Worm (Caenorhabditis elegans) whole organism, L1 larva: ENCODE data around the gene B0478.3.

Experiments used
- C16A3.4 ChIP-seq: fragments of 150-350 bp; optimal IDR thresholded peaks from 2 replicates; lab custom pipeline; 2014; ENCODE audit warnings: missing biosample characterization, missing genetic modification characterization
- C34B4.2 ChIP-seq: sonication (generic microtip); optimal IDR thresholded peaks from 2 replicates; lab custom pipeline; 2017; ENCODE audit warnings: mild to moderate bottlenecking, missing genetic modification characterization, missing compliant biosample characterization
- F16B12.6 ChIP-seq: fragments of 150-350 bp; optimal IDR thresholded peaks from 2 replicates; lab custom pipeline; 2014; ENCODE audit warnings: missing biosample characterization, missing genetic modification characterization
- aly-2 ChIP-seq: fragments of 150-350 bp; optimal IDR thresholded peaks from 2 replicates; lab custom pipeline; 2014; ENCODE audit warnings: missing biosample characterization, missing genetic modification characterization
- ama-1 ChIP-seq: fragments of 150-350 bp; optimal IDR thresholded peaks from 2 replicates; lab custom pipeline; 2014
- blmp-1 ChIP-seq: fragments of 150-350 bp; optimal IDR thresholded peaks from 2 replicates; lab custom pipeline; 2014; ENCODE audit warnings: missing biosample characterization, missing genetic modification characterization
- ceh-63 ChIP-seq: fragments of 200-800 bp; sonication (Bioruptor generic); optimal IDR thresholded peaks from 2 replicates; lab custom pipeline; 2018; ENCODE audit warnings: mild to moderate bottlenecking, missing genetic modification characterization, missing compliant biosample characterization
- ceh-8 ChIP-seq: fragments of 200-800 bp; sonication (Bioruptor generic); optimal IDR thresholded peaks from 2 replicates; lab custom pipeline; 2018; ENCODE audit warnings: mild to moderate bottlenecking, missing genetic modification characterization, moderate library complexity, missing compliant biosample characterization
- ceh-82 ChIP-seq, 3 experiments: fragments of 150-350 bp in 1 of 3; sonication (generic microtip) in 2 of 3; optimal IDR thresholded peaks; 2 replicates each; lab custom pipeline; 2014 to 2017; ENCODE audit warnings: missing biosample characterization in 3 of 3, missing genetic modification characterization in 3 of 3
- ceh-88 ChIP-seq: fragments of 200-800 bp; sonication (Bioruptor generic); IDR thresholded peaks from 2 replicates; pipeline ENCODE4 v1.3.6; 2022; ENCODE audit warnings: missing genetic modification characterization, missing compliant biosample characterization
- ces-1 ChIP-seq: fragments of 150-350 bp; optimal IDR thresholded peaks from 2 replicates; lab custom pipeline; 2014; ENCODE audit warnings: missing biosample characterization, missing genetic modification reagents, missing genetic modification characterization
- dsc-1 ChIP-seq: sonication (generic microtip); optimal IDR thresholded peaks from 2 replicates; lab custom pipeline; 2016; ENCODE audit warnings: mild to moderate bottlenecking, missing genetic modification characterization, missing compliant biosample characterization
- efl-3 ChIP-seq: fragments of 200-800 bp; sonication (Bioruptor generic); optimal IDR thresholded peaks from 2 replicates; lab custom pipeline; 2018; ENCODE audit warnings: mild to moderate bottlenecking, missing genetic modification characterization, missing compliant biosample characterization
- egl-13 ChIP-seq: sonication (generic microtip); optimal IDR thresholded peaks from 2 replicates; lab custom pipeline; 2016; ENCODE audit warnings: missing genotype, missing genetic modification reagents, missing genetic modification characterization, missing compliant biosample characterization
- elt-2 ChIP-seq: sonication (generic microtip); optimal IDR thresholded peaks from 2 replicates; lab custom pipeline; 2016; ENCODE audit warnings: missing genetic modification characterization, mild to moderate bottlenecking, inconsistent platforms, missing compliant biosample characterization, missing genetic modification reagents
- fkh-10 ChIP-seq: sonication (generic microtip); optimal IDR thresholded peaks from 2 replicates; lab custom pipeline; 2017; ENCODE audit warnings: missing biosample characterization, missing genetic modification reagents, missing genetic modification characterization
- fkh-4 ChIP-seq: sonication (generic microtip); optimal IDR thresholded peaks from 2 replicates; lab custom pipeline; 2016; ENCODE audit warnings: missing compliant biosample characterization, missing genetic modification characterization, borderline replicate concordance
- fkh-8 ChIP-seq: sonication (generic microtip); optimal IDR thresholded peaks from 2 replicates; lab custom pipeline; 2016; ENCODE audit warnings: mild to moderate bottlenecking, missing genetic modification characterization, missing compliant biosample characterization
- irx-1 ChIP-seq: sonication (generic microtip); optimal IDR thresholded peaks from 2 replicates; lab custom pipeline; 2016; ENCODE audit warnings: missing genetic modification characterization, missing compliant biosample characterization
- jun-1 ChIP-seq: fragments of 150-350 bp; optimal IDR thresholded peaks from 2 replicates; lab custom pipeline; 2014; ENCODE audit warnings: missing biosample characterization, missing genetic modification reagents, missing genetic modification characterization
- lin-13 ChIP-seq: fragments of 150-350 bp; optimal IDR thresholded peaks from 2 replicates; lab custom pipeline; 2014; ENCODE audit warnings: missing biosample characterization, missing genetic modification reagents, missing genetic modification characterization
- lin-14 ChIP-seq: fragments of 200-800 bp; sonication (Bioruptor generic); optimal IDR thresholded peaks from 2 replicates; lab custom pipeline; 2018; ENCODE audit warnings: mild to moderate bottlenecking, missing genetic modification characterization, moderate library complexity, missing compliant biosample characterization
- lin-35 ChIP-seq, 2 experiments: fragments of 150-350 bp; optimal IDR thresholded peaks; 2 replicates each; lab custom pipeline; 2014; ENCODE audit warnings: missing biosample characterization in 2 of 2, missing genetic modification characterization in 2 of 2, missing genetic modification reagents in 2 of 2
- lir-3 ChIP-seq: sonication (generic microtip); optimal IDR thresholded peaks from 2 replicates; lab custom pipeline; 2016; ENCODE audit warnings: mild to moderate bottlenecking, missing genetic modification characterization, moderate library complexity, missing compliant biosample characterization; ENCODE audit not compliant: poor library complexity
- lsy-2 ChIP-seq, 2 experiments: fragments of 150-350 bp; optimal IDR thresholded peaks; 2 replicates each; lab custom pipeline; 2014; ENCODE audit warnings: missing biosample characterization in 2 of 2, missing genetic modification characterization in 2 of 2
- mab-9 ChIP-seq: fragments of 200-800 bp; sonication (Bioruptor generic); IDR thresholded peaks from 2 replicates; pipeline ENCODE4 v1.3.6; 2022; ENCODE audit warnings: missing genetic modification reagents, missing genetic modification characterization, missing compliant biosample characterization
- mdl-1 ChIP-seq, 2 experiments: fragments of 150-350 bp; optimal IDR thresholded peaks; 2 replicates each; lab custom pipeline; 2014 to 2017; ENCODE audit warnings: missing biosample characterization in 2 of 2, missing genetic modification characterization in 2 of 2, inconsistent platforms in 1 of 2
- mep-1 ChIP-seq: fragments of 150-350 bp; optimal IDR thresholded peaks from 2 replicates; lab custom pipeline; 2014; ENCODE audit warnings: missing biosample characterization, missing genetic modification characterization
- nhr-12 ChIP-seq: sonication (generic microtip); optimal IDR thresholded peaks from 2 replicates; lab custom pipeline; 2017; ENCODE audit warnings: missing biosample characterization, missing genetic modification characterization
- nhr-47 ChIP-seq: sonication (generic microtip); optimal IDR thresholded peaks from 2 replicates; lab custom pipeline; 2016; ENCODE audit warnings: mild to moderate bottlenecking, missing genetic modification characterization, moderate library complexity, missing compliant biosample characterization
- nhr-71 ChIP-seq: sonication (generic microtip); optimal IDR thresholded peaks from 2 replicates; lab custom pipeline; 2016; ENCODE audit warnings: mild to moderate bottlenecking, missing genetic modification characterization, moderate library complexity, missing compliant biosample characterization
- nhr-77 ChIP-seq: fragments of 150-350 bp; optimal IDR thresholded peaks from 2 replicates; lab custom pipeline; 2014; ENCODE audit warnings: missing biosample characterization, missing genetic modification characterization
- nhr-84 ChIP-seq: sonication (generic microtip); optimal IDR thresholded peaks from 2 replicates; lab custom pipeline; 2017; ENCODE audit warnings: missing biosample characterization, missing genetic modification characterization
- skn-1 ChIP-seq: fragments of 150-350 bp; optimal IDR thresholded peaks from 2 replicates; lab custom pipeline; 2014; ENCODE audit warnings: missing biosample characterization, missing genetic modification characterization
- snu-23 ChIP-seq: sonication (generic microtip); optimal IDR thresholded peaks from 2 replicates; lab custom pipeline; 2016; ENCODE audit warnings: missing genetic modification characterization, missing compliant biosample characterization
- swsn-7 ChIP-seq: sonication (generic microtip); optimal IDR thresholded peaks from 2 replicates; lab custom pipeline; 2016; ENCODE audit warnings: missing genetic modification characterization, missing compliant biosample characterization
- tbx-2 ChIP-seq: sonication (generic microtip); optimal IDR thresholded peaks from 2 replicates; lab custom pipeline; 2016; ENCODE audit warnings: missing genetic modification characterization, missing compliant biosample characterization
- unc-30 ChIP-seq: sonication (generic microtip); optimal IDR thresholded peaks from 2 replicates; lab custom pipeline; 2017; ENCODE audit warnings: missing biosample characterization, missing genetic modification characterization
- unc-86 ChIP-seq: sonication (generic microtip); optimal IDR thresholded peaks from 2 replicates; lab custom pipeline; 2016; ENCODE audit warnings: missing genetic modification characterization, missing compliant biosample characterization
- vab-15 ChIP-seq: sonication (generic microtip); optimal IDR thresholded peaks from 2 replicates; lab custom pipeline; 2017; ENCODE audit warnings: missing genotype, mild to moderate bottlenecking, missing genetic modification characterization, missing compliant biosample characterization
- zag-1 ChIP-seq: fragments of 150-350 bp; optimal IDR thresholded peaks from 2 replicates; lab custom pipeline; 2014; ENCODE audit warnings: missing biosample characterization, missing genetic modification characterization
- zip-4 ChIP-seq: fragments of 200-800 bp; sonication (Bioruptor generic); optimal IDR thresholded peaks from 2 replicates; lab custom pipeline; 2018; ENCODE audit warnings: mild to moderate bottlenecking, missing genetic modification characterization, moderate library complexity, missing compliant biosample characterization
- ztf-11 ChIP-seq, 2 experiments: sonication (generic microtip); optimal IDR thresholded peaks; 2 replicates each; lab custom pipeline; 2016 to 2017; ENCODE audit warnings: missing genetic modification characterization in 2 of 2, missing biosample characterization in 1 of 2, missing compliant biosample characterization in 1 of 2

B0478.3 gene

DNA sequence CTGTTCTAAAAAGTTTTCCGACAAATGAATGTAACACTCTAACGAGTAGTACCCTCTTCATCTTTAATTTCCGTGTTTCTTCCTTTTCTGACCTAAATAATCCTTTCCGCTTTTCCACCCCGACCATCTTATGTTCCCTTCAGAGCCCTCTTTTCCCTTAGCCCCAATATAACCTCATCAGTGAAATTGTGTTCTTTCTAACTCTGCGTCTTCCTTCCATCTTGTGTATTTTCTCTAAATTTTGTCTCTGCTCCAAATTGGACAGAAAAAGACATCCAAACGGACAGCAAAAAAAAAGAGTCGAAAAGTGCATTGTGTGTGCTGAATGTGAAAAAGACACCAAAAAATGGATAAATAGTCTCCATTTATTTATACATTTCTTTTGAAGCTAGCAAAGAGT is 4.9 kb downstream of the B0478.3 start:
- TF ChIP-seq ceh-82 (tag; optimal IDR thresholded peaks at IDR 0.05; lab: Kevin White, UChicago) (peak in 1 of 3 experiments; percentile 16), mdl-1 (tag; optimal IDR thresholded peaks at IDR 0.05; lab: Kevin White, UChicago) (no peak), lin-14 (peak; percentile 78), ces-1 (GFP tag; lab: Kevin White, UChicago) (peak; percentile 4), nhr-47 (tag; lab: Kevin White, UChicago) (no peak), lsy-2 (tag; optimal IDR thresholded peaks at IDR 0.05; lab: Kevin White, UChicago) (peak in 1 of 2 experiments; percentile 17), zag-1 (tag; lab: Kevin White, UChicago) (peak; percentile 37), fkh-10 (peak; percentile 29)

DNA sequence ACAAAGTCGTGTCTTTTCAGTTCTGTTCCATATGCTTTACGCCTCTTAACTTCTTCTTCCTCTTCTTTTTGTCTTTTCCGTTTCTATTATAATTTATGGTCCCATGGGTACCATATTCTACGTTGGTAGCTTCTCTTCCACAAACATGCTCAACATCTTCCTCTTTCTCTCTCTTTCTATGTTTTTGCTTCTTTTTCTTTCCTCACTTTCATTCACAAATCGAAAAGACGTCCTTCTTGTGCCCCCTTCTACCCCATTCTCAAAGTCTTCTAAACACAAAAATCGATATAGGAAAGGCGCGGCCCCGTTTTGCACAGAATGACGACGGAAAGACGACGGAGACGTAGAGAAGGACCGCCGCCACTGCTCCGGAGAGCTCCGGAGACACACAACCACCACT is 5.7 kb downstream of the B0478.3 start:
- no peak for TF ChIP-seq skn-1 (tag; lab: Kevin White, UChicago)
- TF ChIP-seq lin-14 = peak; percentile 80
- TF ChIP-seq ceh-82 (tag; optimal IDR thresholded peaks at IDR 0.05; lab: Kevin White, UChicago) = peak in 1 of 3 experiments; percentile 22
- TF ChIP-seq mab-9 (GFP tag; lab: Robert Waterston, UW) = 0 out of 2 replicates have a peak, but pooled peaks have one; percentile 46
- TF ChIP-seq nhr-71 (tag; lab: Kevin White, UChicago) = peak; percentile 26
- TF ChIP-seq ama-1 (lab: Kevin White, UChicago) = no peak
- peak in 1 of 2 experiments; percentile 18 for TF ChIP-seq lsy-2 (tag; optimal IDR thresholded peaks at IDR 0.05; lab: Kevin White, UChicago)
- TF ChIP-seq dsc-1 (tag; lab: Kevin White, UChicago) = no peak
- TF ChIP-seq nhr-12 = no peak
- TF ChIP-seq lir-3 (tag; lab: Kevin White, UChicago) = no peak
- peak; percentile 3 for TF ChIP-seq snu-23 (GFP tag; lab: Kevin White, UChicago)
- peak; percentile 1 for TF ChIP-seq fkh-10
- TF ChIP-seq efl-3 (GFP tag; lab: Kevin White, UChicago) = no peak
- TF ChIP-seq aly-2 (tag; lab: Kevin White, UChicago) = no peak
- no peak for TF ChIP-seq nhr-84 (tag; lab: Kevin White, UChicago)
- peak; percentile 32 for TF ChIP-seq fkh-8
- no peak for TF ChIP-seq C16A3.4
- no peak for TF ChIP-seq ceh-88
- no peak for TF ChIP-seq unc-86 (tag; lab: Kevin White, UChicago)
- no peak for TF ChIP-seq unc-30 (tag; lab: Kevin White, UChicago)
- peak; percentile 14 for TF ChIP-seq swsn-7

ce11 chrIV:6957341-6957740 is 7.1 kb downstream of the B0478.3 start, which contains the start of gene jnk-1:
TSS of gene jnk-1 (plus strand) at chrIV:6957641.
- TF ChIP-seq elt-2 (no peak), F16B12.6 (tag; lab: Kevin White, UChicago) (no peak), lin-35 (GFP tag; optimal IDR thresholded peaks at IDR 0.05; lab: Kevin White, UChicago) (no peak), blmp-1 (tag; lab: Kevin White, UChicago) (no peak), ztf-11 (tag; optimal IDR thresholded peaks at IDR 0.05; lab: Kevin White, UChicago) (no peak)

DNA sequence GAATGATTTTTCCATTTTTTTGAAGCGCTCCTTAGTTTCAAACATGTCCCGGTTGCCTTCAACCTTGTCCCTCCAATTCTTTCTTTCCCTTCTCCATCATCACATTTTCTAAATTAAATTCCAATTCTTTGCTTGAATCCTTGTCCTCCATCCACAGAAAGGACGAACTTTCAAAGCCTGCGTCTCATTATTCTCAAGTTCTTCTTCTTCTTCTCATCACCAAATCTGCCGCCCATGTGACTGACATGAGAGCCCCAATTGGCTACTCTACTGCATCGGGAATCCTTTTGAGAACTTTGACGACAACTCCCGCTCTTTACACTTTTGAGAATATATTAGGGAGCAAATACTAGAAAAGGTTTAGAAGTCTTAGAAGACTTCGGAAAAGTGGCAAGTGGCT is 7.7 kb downstream of the B0478.3 start:
- peak; percentile 15 for TF ChIP-seq tbx-2
- no peak for TF ChIP-seq snu-23 (GFP tag; lab: Kevin White, UChicago)
- no peak for TF ChIP-seq jun-1 (tag; lab: Kevin White, UChicago)
- peak; percentile 76 for TF ChIP-seq fkh-10
- TF ChIP-seq ceh-8 (GFP tag; lab: Kevin White, UChicago) = no peak
- no peak for TF ChIP-seq ceh-63 (GFP tag; lab: Kevin White, UChicago)
- TF ChIP-seq ces-1 (GFP tag; lab: Kevin White, UChicago) = peak; percentile 46
- TF ChIP-seq nhr-71 (tag; lab: Kevin White, UChicago) = peak; percentile 39
- TF ChIP-seq lsy-2 (tag; optimal IDR thresholded peaks at IDR 0.05; lab: Kevin White, UChicago) = peak in 1 of 2 experiments; percentile 29
- TF ChIP-seq C34B4.2 = no peak
- TF ChIP-seq unc-86 (tag; lab: Kevin White, UChicago) = peak; percentile 56
- TF ChIP-seq dsc-1 (tag; lab: Kevin White, UChicago) = peak; percentile 23
- TF ChIP-seq lin-14 = peak; percentile 85
- no peak for TF ChIP-seq irx-1 (tag; lab: Kevin White, UChicago)
- TF ChIP-seq fkh-4 (tag; lab: Kevin White, UChicago) = no peak
- TF ChIP-seq zip-4 (GFP tag; lab: Kevin White, UChicago) = no peak
- TF ChIP-seq nhr-12 = no peak
- peak; percentile 19 for TF ChIP-seq nhr-47 (tag; lab: Kevin White, UChicago)
- peak; percentile 8 for TF ChIP-seq mep-1 (tag; lab: Kevin White, UChicago)
- TF ChIP-seq vab-15 (tag; lab: Kevin White, UChicago) = no peak
- TF ChIP-seq nhr-77 (tag; lab: Kevin White, UChicago) = no peak
- no peak for TF ChIP-seq lin-13 (GFP tag; lab: Kevin White, UChicago)
- TF ChIP-seq fkh-8 = peak; percentile 20
- TF ChIP-seq swsn-7 = peak; percentile 10
- no peak for TF ChIP-seq egl-13 (tag; lab: Kevin White, UChicago)
- no peak for TF ChIP-seq ceh-82 (tag; optimal IDR thresholded peaks at IDR 0.05; lab: Kevin White, UChicago)
- TF ChIP-seq, all 84 proteins: peak for 12
